Fruit fly (Drosophila melanogaster) Kc167 (cell line): Measurements from ENCODE around the gene Arpc1.

Experiments used
- Myc ChIP-seq: fragments of >200 bp; optimal IDR thresholded peaks from 2 replicates; lab custom pipeline; 2017; ENCODE audit warnings: missing external identifiers
- Sin3A ChIP-seq: fragments of >200 bp; optimal IDR thresholded peaks from 2 replicates; lab custom pipeline; 2018; ENCODE audit warnings: missing external identifiers
- h ChIP-seq: fragments of >200 bp; optimal IDR thresholded peaks from 3 replicates; lab custom pipeline; 2018; ENCODE audit warnings: missing external identifiers
- insv ChIP-seq: fragments of >200 bp; optimal IDR thresholded peaks from 3 replicates; lab custom pipeline; 2018; ENCODE audit warnings: missing external identifiers
- psq ChIP-seq: fragments of >200 bp; optimal IDR thresholded peaks from 2 replicates; lab custom pipeline; 2017; ENCODE audit warnings: missing external identifiers
- ttk ChIP-seq: sonication (Bioruptor generic); optimal IDR thresholded peaks from 2 replicates; lab custom pipeline; 2017; ENCODE audit warnings: missing external identifiers

Gene Arpc1

dm6 chr2L:13829540-13829939, at the start of gene Arpc1, which contains the start of gene Orc5:
Gene Arpc1 (minus strand): TSS chr2L:13829741.
Gene Orc5 (plus strand): TSS chr2L:13829837.
- no peak for TF ChIP-seq h (lab: Kevin White, UChicago)
- TF ChIP-seq insv, result no peak
- TF ChIP-seq ttk (lab: Kevin White, UChicago), result no peak
- TF ChIP-seq Sin3A (lab: Kevin White, UChicago), result no peak
- TF ChIP-seq Myc (lab: Kevin White, UChicago), result no peak
- no peak for TF ChIP-seq psq (lab: Kevin White, UChicago)

DNA sequence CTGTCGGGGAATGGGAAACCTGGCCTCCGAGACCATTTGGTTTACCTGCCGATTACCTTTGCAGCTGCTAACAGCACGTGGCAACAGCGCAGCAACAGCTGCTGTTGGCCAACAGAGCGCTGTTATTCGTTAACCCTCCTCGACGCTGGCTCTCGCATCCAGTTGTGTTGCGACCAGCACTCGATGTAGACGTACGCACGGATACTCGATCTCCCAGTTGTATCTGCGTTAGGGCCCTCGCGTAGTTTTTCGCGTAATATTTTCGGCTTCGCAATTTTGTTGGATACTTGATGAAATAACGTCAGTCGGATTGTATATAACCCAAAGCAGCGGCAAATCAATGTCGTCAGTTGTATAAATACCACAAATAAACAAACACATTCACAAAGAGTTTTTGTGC, 49.3 kb upstream of the Arpc1 start:
- TF ChIP-seq Myc (lab: Kevin White, UChicago), result no peak
- no peak for TF ChIP-seq ttk (lab: Kevin White, UChicago)

DNA sequence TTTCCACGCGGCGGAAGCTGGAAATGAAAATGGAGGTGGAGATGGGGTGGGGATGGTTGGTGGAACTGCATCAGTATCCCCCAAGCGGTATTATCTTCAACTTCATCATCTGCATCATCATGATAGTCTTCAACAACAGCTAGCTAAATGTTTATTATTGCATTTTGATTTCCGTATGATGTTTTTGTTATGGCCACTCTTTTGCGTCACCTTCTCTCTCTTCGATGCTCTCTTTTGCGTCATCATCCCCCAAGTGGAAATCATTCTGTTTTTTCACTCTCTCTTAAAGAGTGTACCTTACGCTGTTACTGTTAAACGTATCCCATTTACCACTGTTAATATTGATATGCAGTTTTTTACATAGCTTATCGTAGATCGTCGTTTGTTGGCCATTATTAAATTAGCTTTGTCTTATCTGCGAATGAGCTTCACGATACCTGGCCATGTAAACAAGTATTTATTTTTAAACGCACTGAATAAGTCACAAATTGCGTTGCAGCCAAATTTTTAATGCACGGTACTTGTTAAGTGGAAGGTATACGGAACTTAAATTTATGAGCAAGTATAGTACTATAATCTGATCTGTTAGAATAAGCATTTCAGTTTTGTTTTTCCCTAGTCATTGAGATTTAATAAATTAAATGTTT, 48.5 kb upstream of the Arpc1 start:
- TF ChIP-seq Sin3A (lab: Kevin White, UChicago) (no peak), insv (no peak), Myc (lab: Kevin White, UChicago) (no peak)

dm6 chr2L:13876698-13877097, 47.2 kb upstream of the Arpc1 start:
- TF ChIP-seq insv (no peak), h (lab: Kevin White, UChicago) (no peak)

DNA sequence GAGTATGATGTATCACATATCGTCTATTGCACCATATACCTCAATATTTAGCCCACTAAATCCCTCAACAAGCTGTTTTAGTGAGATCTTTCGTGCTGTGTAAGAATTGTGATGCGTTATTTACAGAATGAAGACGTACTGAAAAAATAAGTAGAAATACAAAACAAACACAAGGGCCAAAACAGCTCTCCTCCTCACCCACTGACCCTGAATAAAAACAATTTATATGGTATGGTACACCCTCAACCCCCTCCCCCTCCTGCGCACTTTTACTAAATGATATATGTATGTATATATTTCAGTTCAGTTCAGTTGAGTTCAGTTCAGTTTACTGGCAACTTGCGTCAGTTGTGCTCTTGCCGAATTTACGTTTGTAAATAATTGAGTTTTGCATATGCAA, 43.6 kb upstream of the Arpc1 start:
- TF ChIP-seq psq (lab: Kevin White, UChicago), result no peak
- TF ChIP-seq Myc (lab: Kevin White, UChicago), result no peak
- TF ChIP-seq Sin3A (lab: Kevin White, UChicago), result no peak

DNA sequence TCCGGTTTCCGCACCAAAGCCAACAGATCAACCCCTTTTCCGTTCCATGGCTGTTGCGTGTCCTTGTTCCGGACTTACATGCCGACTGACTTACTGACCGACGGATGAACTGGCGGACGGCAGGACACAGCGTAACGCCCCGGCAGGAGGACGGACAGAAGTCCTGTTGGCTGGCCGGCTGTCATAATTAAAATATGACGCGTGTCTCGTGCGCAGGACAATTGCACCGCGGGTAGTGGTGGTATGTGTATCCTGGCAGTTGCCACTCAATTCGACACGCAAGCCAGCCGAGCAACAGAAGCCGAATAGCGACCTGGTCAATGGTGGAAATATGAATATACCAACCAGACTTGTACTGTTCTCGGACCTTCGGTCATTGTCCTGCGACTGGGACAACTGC, 39.9 kb upstream of the Arpc1 start:
- TF ChIP-seq Myc (lab: Kevin White, UChicago) (no peak), Sin3A (lab: Kevin White, UChicago) (no peak), ttk (lab: Kevin White, UChicago) (no peak), insv (no peak), psq (lab: Kevin White, UChicago) (no peak), h (lab: Kevin White, UChicago) (no peak)

DNA sequence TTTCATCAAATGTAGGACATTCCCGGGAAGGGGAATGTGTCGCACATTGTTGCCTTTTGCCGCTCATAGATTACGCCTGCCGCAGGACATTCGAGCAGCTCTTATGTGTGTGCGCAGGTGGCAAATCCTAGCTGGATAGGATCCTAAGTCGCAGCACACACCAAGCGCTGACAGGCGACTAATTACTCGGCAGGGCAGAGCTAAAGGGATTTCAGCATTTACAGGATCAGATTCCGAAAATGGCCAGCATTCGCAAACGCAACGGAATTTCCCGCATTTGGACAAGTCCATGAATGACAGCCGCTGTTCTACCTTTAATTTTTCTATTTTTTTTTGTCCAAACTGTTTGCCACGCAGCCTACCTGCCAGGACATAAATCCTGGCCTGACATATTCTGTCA, 38.1 kb upstream of the Arpc1 start:
- no peak for TF ChIP-seq ttk (lab: Kevin White, UChicago)
- no peak for TF ChIP-seq insv
- TF ChIP-seq h (lab: Kevin White, UChicago), result no peak
- no peak for TF ChIP-seq Sin3A (lab: Kevin White, UChicago)
- no peak for TF ChIP-seq psq (lab: Kevin White, UChicago)
- TF ChIP-seq Myc (lab: Kevin White, UChicago), result no peak

DNA sequence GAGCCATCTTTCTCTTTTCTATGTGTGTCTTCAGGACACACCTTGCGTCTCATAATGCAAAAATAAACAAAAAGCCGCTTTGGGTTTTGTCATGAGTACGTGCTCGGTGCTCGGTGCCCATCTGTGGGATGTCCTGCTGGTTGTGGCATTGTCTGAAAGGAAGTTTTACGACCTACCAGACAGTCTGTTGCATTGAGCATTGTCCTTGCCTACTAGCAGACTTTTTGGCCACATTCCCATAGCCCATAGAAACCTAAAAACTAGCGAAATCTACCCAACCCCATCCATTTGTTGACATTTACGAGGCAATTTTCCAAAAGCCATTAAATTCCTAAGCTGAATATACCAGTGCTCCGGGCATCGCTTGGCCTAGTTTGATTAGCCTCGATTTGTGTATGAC, 21.6 kb upstream of the Arpc1 start:
- TF ChIP-seq insv (no peak), Myc (lab: Kevin White, UChicago) (no peak), Sin3A (lab: Kevin White, UChicago) (no peak), ttk (lab: Kevin White, UChicago) (no peak), h (lab: Kevin White, UChicago) (no peak), psq (lab: Kevin White, UChicago) (no peak)

DNA sequence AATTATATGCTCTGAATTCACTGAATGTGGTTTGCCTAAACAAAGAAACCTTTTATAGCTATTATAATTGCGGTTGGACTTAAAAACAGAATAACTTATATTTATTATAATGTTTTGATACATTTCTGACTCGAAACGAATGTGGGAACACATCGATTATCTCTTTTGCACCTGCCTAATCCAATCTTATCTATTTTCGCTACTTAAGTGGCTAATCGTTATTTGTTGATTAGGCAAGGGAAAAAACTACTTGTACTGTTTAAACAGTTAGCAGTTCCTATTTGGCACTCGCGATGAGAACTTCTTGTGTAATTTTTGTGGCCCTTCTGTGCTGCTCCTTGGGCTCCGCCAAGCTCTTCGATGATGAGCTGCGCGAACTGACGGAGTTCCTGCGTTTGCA, 19.6 kb upstream of the Arpc1 start, which contains the start of gene CG7968:
Gene CG7968, plus strand, starts transcription at position 276 of the 400 bp plus-strand sequence.
- TF ChIP-seq h (lab: Kevin White, UChicago) (no peak), psq (lab: Kevin White, UChicago) (no peak), Sin3A (lab: Kevin White, UChicago) (no peak), Myc (lab: Kevin White, UChicago) (no peak), insv (no peak), ttk (lab: Kevin White, UChicago) (no peak)

dm6 chr2L:13847625-13848024, 18.1 kb upstream of the Arpc1 start, which contains the start of gene CG7953:
Gene CG7953 (plus strand): TSS chr2L:13847925.
- TF ChIP-seq Myc (lab: Kevin White, UChicago) (no peak), Sin3A (lab: Kevin White, UChicago) (no peak), ttk (lab: Kevin White, UChicago) (no peak), h (lab: Kevin White, UChicago) (no peak), psq (lab: Kevin White, UChicago) (no peak), insv (no peak)

DNA sequence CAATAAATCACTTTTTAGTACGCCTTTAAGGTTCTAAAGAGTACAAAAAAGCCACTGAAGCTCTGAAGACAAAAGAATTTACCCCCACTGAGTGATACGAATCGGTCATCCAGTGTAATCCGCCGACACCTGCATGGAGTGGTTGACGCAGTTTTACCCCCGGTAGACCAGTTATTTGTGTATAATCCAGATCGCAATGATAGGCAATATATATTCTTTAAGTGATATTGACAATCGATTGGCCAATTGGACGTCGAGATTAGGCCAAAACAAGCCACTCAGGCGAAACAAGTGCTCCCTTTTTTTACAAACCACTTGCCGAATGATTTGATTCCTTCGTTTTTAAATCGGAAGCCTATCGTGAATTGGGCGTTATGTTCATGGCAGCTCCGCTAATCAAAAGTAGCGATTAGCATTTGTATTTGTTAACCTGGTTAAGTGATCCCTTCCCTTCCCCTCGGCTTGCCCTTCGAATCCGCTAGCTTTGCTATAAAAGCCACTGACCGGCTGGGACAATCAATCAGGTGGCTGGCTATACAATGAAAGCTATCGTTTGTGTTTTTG, 16.8 kb upstream of the Arpc1 start, which contains the start of gene CG7916:
Gene CG7916, plus strand, starts transcription at position 514 of the 564 bp plus-strand sequence.
- TF ChIP-seq psq (lab: Kevin White, UChicago) (no peak), h (lab: Kevin White, UChicago) (no peak), Myc (lab: Kevin White, UChicago) (no peak), ttk (lab: Kevin White, UChicago) (no peak), Sin3A (lab: Kevin White, UChicago) (no peak)

DNA sequence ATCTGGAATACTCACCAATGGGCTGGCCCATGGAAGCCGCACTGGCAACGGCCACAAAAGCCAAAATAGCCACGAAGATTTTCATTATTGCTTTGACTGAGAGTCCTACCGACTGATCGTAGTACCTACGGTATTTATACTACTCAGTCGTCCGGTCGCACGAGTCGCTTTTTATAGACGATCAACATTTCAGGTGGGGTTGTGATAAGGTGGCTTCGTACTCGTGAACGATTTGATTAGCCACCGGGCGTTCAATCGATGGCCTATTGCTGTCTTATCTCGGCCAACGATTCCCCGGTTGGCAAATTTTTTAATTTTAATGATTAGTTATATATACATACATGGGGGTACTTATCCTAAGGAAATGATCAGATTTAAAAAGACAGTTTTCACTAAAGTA, 15.6 kb upstream of the Arpc1 start, which contains the start of gene CG8997:
Gene CG8997, minus strand, starts transcription at position 148 of the 400 bp plus-strand sequence.
- no peak for TF ChIP-seq psq (lab: Kevin White, UChicago)
- no peak for TF ChIP-seq insv
- no peak for TF ChIP-seq Myc (lab: Kevin White, UChicago)
- no peak for TF ChIP-seq h (lab: Kevin White, UChicago)
- no peak for TF ChIP-seq ttk (lab: Kevin White, UChicago)
- TF ChIP-seq Sin3A (lab: Kevin White, UChicago), result no peak
